Fruit fly (Drosophila melanogaster) whole organism, adult: ENCODE measurements around the gene Prp6.

Source experiments
- CG11617 ChIP-seq: fragments of 200-800 bp; sonication (Bioruptor generic); optimal IDR thresholded peaks from 2 replicates; lab custom pipeline; 2017; ENCODE audit warnings: mild to moderate bottlenecking, missing biosample characterization, missing genetic modification reagents, missing genetic modification characterization
- CG12768 ChIP-seq: fragments of 200-800 bp; sonication (Bioruptor generic); optimal IDR thresholded peaks from 2 replicates; lab custom pipeline; 2017; ENCODE audit warnings: missing biosample characterization, missing genetic modification characterization, mild to moderate bottlenecking, moderate library complexity, missing genetic modification reagents
- CG33017 ChIP-seq: fragments of 200-800 bp; sonication (Bioruptor generic); optimal IDR thresholded peaks from 2 replicates; lab custom pipeline; 2018; ENCODE audit warnings: missing biosample characterization, mild to moderate bottlenecking, missing genetic modification characterization, moderate library complexity
- CG7101 ChIP-seq: fragments of 200-800 bp; sonication (Bioruptor generic); optimal IDR thresholded peaks from 2 replicates; lab custom pipeline; 2018; ENCODE audit warnings: missing biosample characterization, mild to moderate bottlenecking, missing genetic modification characterization, moderate library complexity
- Clk ChIP-seq: fragments of 200-800 bp; sonication (Bioruptor generic); optimal IDR thresholded peaks from 2 replicates; lab custom pipeline; 2017; ENCODE audit warnings: missing biosample characterization, missing genetic modification characterization
- Crg-1 ChIP-seq: fragments of 200-800 bp; sonication (Bioruptor generic); optimal IDR thresholded peaks from 2 replicates; lab custom pipeline; 2016; ENCODE audit warnings: missing biosample characterization, missing genetic modification characterization
- Mnt ChIP-seq: fragments of 200-800 bp; sonication (Bioruptor generic); optimal IDR thresholded peaks from 2 replicates; lab custom pipeline; 2016; ENCODE audit warnings: missing biosample characterization, mild to moderate bottlenecking, missing genetic modification characterization
- bab1 ChIP-seq: fragments of 200-800 bp; sonication (Bioruptor generic); optimal IDR thresholded peaks from 3 replicates; lab custom pipeline; 2019; ENCODE audit warnings: missing biosample characterization, mild to moderate bottlenecking, missing genetic modification characterization, moderate library complexity
- cic ChIP-seq: fragments of 200-800 bp; sonication (Bioruptor generic); optimal IDR thresholded peaks from 2 replicates; lab custom pipeline; 2017; ENCODE audit warnings: missing biosample characterization, mild to moderate bottlenecking, missing genetic modification characterization, moderate library complexity
- cnc ChIP-seq, 2 experiments: fragments of >200 bp; optimal IDR thresholded peaks; 2 replicates each; lab custom pipeline; 2017
- kay ChIP-seq: fragments of 200-800 bp; sonication (Bioruptor generic); peaks from one replicate; lab custom pipeline; 2016; ENCODE audit warnings: missing biosample characterization, missing genetic modification characterization, borderline replicate concordance
- ovo ChIP-seq: fragments of 200-800 bp; sonication (Bioruptor generic); optimal IDR thresholded peaks from 2 replicates; lab custom pipeline; 2016; ENCODE audit warnings: missing biosample characterization, missing genetic modification characterization
- pad ChIP-seq: fragments of 200-800 bp; sonication (Bioruptor generic); optimal IDR thresholded peaks from 3 replicates; lab custom pipeline; 2017; ENCODE audit warnings: missing biosample characterization, missing genetic modification characterization, mild to moderate bottlenecking, moderate library complexity, missing genetic modification reagents
- toe ChIP-seq: fragments of 200-800 bp; sonication (Bioruptor generic); optimal IDR thresholded peaks from 2 replicates; lab custom pipeline; 2016; ENCODE audit warnings: missing biosample characterization, missing genetic modification characterization

DNA sequence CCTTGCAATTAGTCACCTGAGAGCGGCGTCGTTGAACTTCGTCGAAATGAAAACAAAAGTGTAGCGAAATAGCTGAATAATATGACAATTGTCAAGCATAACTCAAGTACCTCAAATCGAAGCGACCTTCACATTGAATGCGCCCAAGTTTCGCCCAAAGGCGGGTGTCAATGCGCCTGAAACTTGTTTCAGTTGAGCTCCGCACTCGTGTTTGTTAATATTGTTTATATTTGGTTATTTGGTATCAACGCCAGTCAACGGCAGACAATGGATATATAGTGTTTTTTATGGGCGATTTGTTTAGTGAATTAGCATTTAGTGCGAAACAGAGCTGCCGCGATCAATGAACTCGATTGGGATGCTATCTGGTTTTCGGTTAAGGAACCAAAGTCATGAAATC lies 43.3 kb upstream of the Prp6 start:
- TF ChIP-seq kay (GFP tag; lab: Kevin White, UChicago) (peak; percentile 56), CG7101 (tag; lab: Kevin White, UChicago) (no peak), pad (GFP tag; lab: Kevin White, UChicago) (no peak), cnc (optimal IDR thresholded peaks at IDR 0.05; lab: Kevin White, UChicago) (no peak), bab1 (GFP tag; lab: Kevin White, UChicago) (no peak), ovo (GFP tag; lab: Kevin White, UChicago) (no peak), CG11617 (GFP tag; lab: Kevin White, UChicago) (no peak), cic (GFP tag; lab: Kevin White, UChicago) (no peak), CG12768 (GFP tag; lab: Kevin White, UChicago) (no peak), toe (GFP tag; lab: Kevin White, UChicago) (no peak), CG33017 (no peak), Clk (GFP tag; lab: Kevin White, UChicago) (no peak), Crg-1 (no peak), Mnt (GFP tag; lab: Kevin White, UChicago) (no peak)
